Fruit fly (Drosophila melanogaster): ENCODE measurements around the gene CG4789.

The CG4789 gene

dm6 chrX:16811213-16811749, 10.6 kb downstream of the CG4789 start, which contains the start of gene CG4829:
Gene CG4829, plus strand, starts transcription at chrX:16811699.
- TF ChIP-seq CG31388 (GFP tag; optimal IDR thresholded peaks at IDR 0.05) (peak; percentile 44), hkb (optimal IDR thresholded peaks at IDR 0.05) (no peak), hkb (GFP tag; IDR thresholded peaks at IDR 0.05) (peak; percentile 92), trh (GFP tag; optimal IDR thresholded peaks at IDR 0.05) (peak; percentile 46), chm (GFP tag; IDR thresholded peaks at IDR 0.05) (peak; percentile 87; the same call in 1 of the 2 replicates), Dip2 (GFP tag; IDR thresholded peaks at IDR 0.05) (peak; percentile 45; the same call in 1 of the 2 replicates), CG7786 (GFP tag; optimal IDR thresholded peaks at IDR 0.05) (peak; percentile 81), psq (GFP tag; optimal IDR thresholded peaks at IDR 0.05) (peak; percentile 38), grau (tag; optimal IDR thresholded peaks at IDR 0.05) (peak; percentile 87), bowl (GFP tag; IDR thresholded peaks at IDR 0.05) (peak; percentile 71), crc (GFP tag; optimal IDR thresholded peaks at IDR 0.05) (peak; percentile 77), wek (GFP tag; optimal IDR thresholded peaks at IDR 0.05) (peak; percentile 84), CG12659 (GFP tag; optimal IDR thresholded peaks at IDR 0.05) (peak; percentile 85), exex (tag; optimal IDR thresholded peaks at IDR 0.05) (peak; percentile 63), caup (GFP tag; optimal IDR thresholded peaks at IDR 0.05; ENCODE audit: severe bottlenecking) (peak; percentile 85), nau (GFP tag; optimal IDR thresholded peaks at IDR 0.05) (peak; percentile 79), fd96Cb (tag; optimal IDR thresholded peaks at IDR 0.05) (peak; percentile 91), CG8765 (GFP tag; IDR thresholded peaks at IDR 0.05) (0 out of 2 replicates have a peak, but pooled peaks have one; percentile 10), Dll (GFP tag; IDR thresholded peaks at IDR 0.05; ENCODE audit: partially characterized antibody) (no peak), org-1 (GFP tag; optimal IDR thresholded peaks at IDR 0.05) (peak; percentile 88), CG10147 (GFP tag; optimal IDR thresholded peaks at IDR 0.05) (peak; percentile 84), CG3995 (GFP tag; optimal IDR thresholded peaks at IDR 0.05) (peak; percentile 19), YL-1 (GFP tag; optimal IDR thresholded peaks at IDR 0.05) (no peak), CG9609 (GFP tag; optimal IDR thresholded peaks at IDR 0.05) (peak; percentile 81), CG13775 (GFP tag; optimal IDR thresholded peaks at IDR 0.05) (peak; percentile 60), ab (GFP tag; optimal IDR thresholded peaks at IDR 0.05) (peak; percentile 73), pfk (GFP tag; optimal IDR thresholded peaks at IDR 0.05) (peak; percentile 7), CG10209 (GFP tag; optimal IDR thresholded peaks at IDR 0.05) (peak; percentile 89), B-H2 (GFP tag; optimal IDR thresholded peaks at IDR 0.05) (peak; percentile 75), trem (tag; optimal IDR thresholded peaks at IDR 0.05) (peak; percentile 74), Sry-β (GFP tag; optimal IDR thresholded peaks at IDR 0.05) (peak; percentile 6), sc (optimal IDR thresholded peaks at IDR 0.05) (no peak), sc (GFP tag; optimal IDR thresholded peaks at IDR 0.05) (peak; percentile 71), croc (GFP tag; conservative IDR thresholded peaks at IDR 0.05) (peak; percentile 67), pho (GFP tag; optimal IDR thresholded peaks at IDR 0.05) (peak; percentile 74), MBD-R2 (GFP tag; IDR thresholded peaks at IDR 0.05) (peak; percentile 68), CG17186 (GFP tag; optimal IDR thresholded peaks at IDR 0.05) (peak; percentile 37), pros (GFP tag; optimal IDR thresholded peaks at IDR 0.05) (no peak), chn (GFP tag; optimal IDR thresholded peaks at IDR 0.05) (peak; percentile 81), mam (GFP tag; optimal IDR thresholded peaks at IDR 0.05) (peak; percentile 83), danr (GFP tag; IDR thresholded peaks at IDR 0.05) (peak; percentile 86), Lpt (GFP tag; optimal IDR thresholded peaks at IDR 0.05) (no peak), bigmax (GFP tag; optimal IDR thresholded peaks at IDR 0.05) (no peak), Kr (GFP tag; optimal IDR thresholded peaks at IDR 0.05) (no peak), Gsc (GFP tag; IDR thresholded peaks at IDR 0.05) (peak; percentile 64), Nf-YB (GFP tag; optimal IDR thresholded peaks at IDR 0.05) (peak; percentile 62), CG5180 (GFP tag; optimal IDR thresholded peaks at IDR 0.05) (peak; percentile 78), CG10321 (GFP tag; IDR thresholded peaks at IDR 0.05) (peak; percentile 15; the same call in 1 of the 2 replicates), CG3847 (GFP tag; IDR thresholded peaks at IDR 0.05) (peak; percentile 83), E2f1 (GFP tag; IDR thresholded peaks at IDR 0.05) (peak; percentile 85), scrt (GFP tag; optimal IDR thresholded peaks at IDR 0.05) (peak; percentile 85)

All from whole organism, embryonic.